Fruit fly (Drosophila melanogaster) whole organism, embryonic: ENCODE data around the gene CG4613.

Experiments used
- Bgb ChIP-seq: fragments of 200-800 bp; sonication (Bioruptor generic); IDR thresholded peaks from 2 replicates; pipeline ENCODE4 v1.3.6; 2022; ENCODE audit warnings: missing biosample characterization, missing genetic modification characterization; ENCODE audit not compliant: partially characterized antibody
- CG10147 ChIP-seq: fragments of 200-800 bp; sonication (Bioruptor generic); optimal IDR thresholded peaks from 2 replicates; lab custom pipeline; 2019; ENCODE audit warnings: missing biosample characterization, mild to moderate bottlenecking, missing genetic modification characterization, moderate library complexity
- CG10267 ChIP-seq: fragments of 200-800 bp; sonication (Bioruptor generic); optimal IDR thresholded peaks from 2 replicates; lab custom pipeline; 2018; ENCODE audit warnings: missing biosample characterization, mild to moderate bottlenecking, missing genetic modification characterization, moderate library complexity
- CG10431 ChIP-seq: fragments of 200-800 bp; sonication (Bioruptor generic); optimal IDR thresholded peaks from 3 replicates; lab custom pipeline; 2018; ENCODE audit warnings: missing biosample characterization, mild to moderate bottlenecking, missing genetic modification characterization
- CG11085 ChIP-seq: fragments of 200-800 bp; sonication (Bioruptor generic); IDR thresholded peaks from 2 replicates; pipeline ENCODE4 v1.3.6; 2022; ENCODE audit warnings: missing biosample characterization, missing genetic modification characterization
- CG12659 ChIP-seq: fragments of 200-800 bp; sonication (Bioruptor generic); optimal IDR thresholded peaks from 3 replicates; lab custom pipeline; 2017; ENCODE audit warnings: mild to moderate bottlenecking, missing biosample characterization, missing genetic modification reagents, missing genetic modification characterization
- CG13287 ChIP-seq: fragments of 200-800 bp; sonication (Bioruptor generic); IDR thresholded peaks from 2 replicates; pipeline ENCODE4 v1.3.6; 2022; ENCODE audit warnings: missing biosample characterization, missing genetic modification characterization; ENCODE audit not compliant: partially characterized antibody
- CG16813 ChIP-seq: fragments of 200-800 bp; sonication (Bioruptor generic); IDR thresholded peaks from 3 replicates; pipeline ENCODE4 v1.3.6; 2022; ENCODE audit warnings: missing biosample characterization, missing genetic modification characterization; ENCODE audit not compliant: partially characterized antibody
- CG17568 ChIP-seq: fragments of 200-800 bp; sonication (Bioruptor generic); optimal IDR thresholded peaks from 2 replicates; lab custom pipeline; 2018; ENCODE audit warnings: missing biosample characterization, mild to moderate bottlenecking, missing genetic modification characterization, moderate library complexity
- CG18262 ChIP-seq: fragments of 200-800 bp; optimal IDR thresholded peaks from 3 replicates; lab custom pipeline; 2019; ENCODE audit warnings: missing biosample characterization, mild to moderate bottlenecking, missing genetic modification characterization, moderate library complexity
- CG18476 ChIP-seq: fragments of 200-800 bp; sonication (Bioruptor generic); optimal IDR thresholded peaks from 2 replicates; lab custom pipeline; 2016; ENCODE audit warnings: missing biosample characterization, mild to moderate bottlenecking, missing genetic modification characterization
- CG2120 ChIP-seq: fragments of 200-800 bp; sonication (Bioruptor generic); optimal IDR thresholded peaks from 3 replicates; lab custom pipeline; 2016; ENCODE audit warnings: missing biosample characterization, missing genetic modification characterization
- CG2712 ChIP-seq: fragments of 200-800 bp; optimal IDR thresholded peaks from 3 replicates; lab custom pipeline; 2019; ENCODE audit warnings: missing biosample characterization, mild to moderate bottlenecking, missing genetic modification characterization, moderate library complexity
- CG31441 ChIP-seq: fragments of 200-800 bp; sonication (Bioruptor generic); IDR thresholded peaks from 2 replicates; pipeline ENCODE4 v1.3.6; 2022; ENCODE audit warnings: missing biosample characterization, missing genetic modification characterization
- CG34376 ChIP-seq: fragments of 200-800 bp; sonication (Bioruptor generic); optimal IDR thresholded peaks from 2 replicates; lab custom pipeline; 2018; ENCODE audit warnings: missing biosample characterization, mild to moderate bottlenecking, missing genetic modification characterization
- CG3995 ChIP-seq: fragments of 200-800 bp; sonication (Bioruptor generic); optimal IDR thresholded peaks from 3 replicates; lab custom pipeline; 2016; ENCODE audit warnings: missing biosample characterization, missing genetic modification characterization
- CG4282 ChIP-seq: fragments of 200-800 bp; sonication (Bioruptor generic); optimal IDR thresholded peaks from 2 replicates; lab custom pipeline; 2016; ENCODE audit warnings: missing biosample characterization, missing genetic modification characterization
- CG7839 ChIP-seq: fragments of 200-800 bp; sonication (Bioruptor generic); optimal IDR thresholded peaks from 3 replicates; lab custom pipeline; 2018; ENCODE audit warnings: missing biosample characterization, mild to moderate bottlenecking, missing genetic modification characterization, moderate library complexity
- CG8290 ChIP-seq, 3 experiments: fragments of 200-800 bp; sonication (Bioruptor generic); optimal IDR thresholded peaks; 2 replicates each; lab custom pipeline; 2016 to 2019; ENCODE audit warnings: missing biosample characterization in 3 of 3, missing genetic modification characterization in 3 of 3, mild to moderate bottlenecking in 2 of 3, moderate library complexity in 1 of 3
- Dek ChIP-seq: fragments of 200-800 bp; sonication (Bioruptor generic); optimal IDR thresholded peaks from 3 replicates; lab custom pipeline; 2019; ENCODE audit warnings: missing biosample characterization, mild to moderate bottlenecking, missing genetic modification characterization, moderate library complexity
- Dref ChIP-seq: fragments of 200-800 bp; sonication (Bioruptor generic); IDR thresholded peaks from 2 replicates; pipeline ENCODE4 v1.3.6; 2022; ENCODE audit warnings: missing biosample characterization, missing genetic modification characterization
- HmgZ ChIP-seq: fragments of 200-800 bp; sonication (Bioruptor generic); optimal IDR thresholded peaks from 2 replicates; lab custom pipeline; 2018; ENCODE audit warnings: missing biosample characterization, mild to moderate bottlenecking, missing genetic modification characterization
- Hmr ChIP-seq: fragments of 200-800 bp; sonication (Bioruptor generic); optimal IDR thresholded peaks from 3 replicates; lab custom pipeline; 2017; ENCODE audit warnings: mild to moderate bottlenecking, missing biosample characterization, missing genetic modification reagents, missing genetic modification characterization
- Lim3 ChIP-seq: fragments of 200-800 bp; sonication (Bioruptor generic); IDR thresholded peaks from 2 replicates; pipeline ENCODE4 v1.3.6; 2022; ENCODE audit warnings: missing biosample characterization, missing genetic modification characterization
- Med ChIP-seq: fragments of 200-800 bp; sonication (Bioruptor generic); peaks from one replicate; lab custom pipeline; 2016; ENCODE audit warnings: missing biosample characterization, missing genetic modification characterization, mild to moderate bottlenecking, inconsistent platforms, moderate library complexity
- NC2α ChIP-seq: fragments of 200-800 bp; sonication (Bioruptor generic); optimal IDR thresholded peaks from 2 replicates; lab custom pipeline; 2016; ENCODE audit warnings: missing biosample characterization, missing genetic modification characterization
- NC2β ChIP-seq: fragments of 200-800 bp; sonication (Bioruptor generic); optimal IDR thresholded peaks from 2 replicates; lab custom pipeline; 2016; ENCODE audit warnings: missing biosample characterization, missing genetic modification characterization
- Nf-YC ChIP-seq: fragments of 200-800 bp; optimal IDR thresholded peaks from 3 replicates; lab custom pipeline; 2019; ENCODE audit warnings: missing biosample characterization, mild to moderate bottlenecking, missing genetic modification characterization, moderate library complexity
- Opbp ChIP-seq: fragments of 200-800 bp; sonication (Bioruptor generic); IDR thresholded peaks from 3 replicates; pipeline ENCODE4 v1.3.6; 2022; ENCODE audit warnings: missing biosample characterization, missing genetic modification characterization; ENCODE audit not compliant: partially characterized antibody
- Scr ChIP-seq: fragments of 200-800 bp; sonication (Bioruptor generic); IDR thresholded peaks from 2 replicates; pipeline ENCODE4 v1.3.6; 2022; ENCODE audit warnings: missing biosample characterization, missing genetic modification characterization; ENCODE audit not compliant: partially characterized antibody
- ato ChIP-seq: fragments of 200-800 bp; sonication (Bioruptor generic); IDR thresholded peaks from 2 replicates; pipeline ENCODE4 v1.3.6; 2022; ENCODE audit warnings: missing biosample characterization, missing genetic modification characterization; ENCODE audit not compliant: partially characterized antibody
- da ChIP-seq: fragments of 200-800 bp; sonication (Bioruptor generic); optimal IDR thresholded peaks from 2 replicates; lab custom pipeline; 2016; ENCODE audit warnings: missing biosample characterization, missing genetic modification characterization
- gce ChIP-seq: fragments of 200-800 bp; sonication (Bioruptor generic); IDR thresholded peaks from 3 replicates; pipeline ENCODE4 v1.3.6; 2022; ENCODE audit warnings: missing biosample characterization, missing genetic modification characterization
- gcm ChIP-seq: fragments of 200-800 bp; sonication (Bioruptor generic); optimal IDR thresholded peaks from 2 replicates; lab custom pipeline; 2019; ENCODE audit warnings: missing biosample characterization, mild to moderate bottlenecking, missing genetic modification characterization, moderate library complexity
- gem ChIP-seq: fragments of 200-800 bp; sonication (Bioruptor generic); optimal IDR thresholded peaks from 2 replicates; lab custom pipeline; 2019; ENCODE audit warnings: missing biosample characterization, mild to moderate bottlenecking, missing genetic modification characterization, moderate library complexity
- jigr1 ChIP-seq: fragments of 200-800 bp; sonication (Bioruptor generic); IDR thresholded peaks from 3 replicates; pipeline ENCODE4 v1.3.6; 2022; ENCODE audit warnings: missing biosample characterization, missing genetic modification characterization
- lbe ChIP-seq: fragments of 200-800 bp; sonication (Bioruptor generic); optimal IDR thresholded peaks from 2 replicates; lab custom pipeline; 2016; ENCODE audit warnings: missing biosample characterization, mild to moderate bottlenecking, missing genetic modification characterization
- nerfin-2 ChIP-seq: fragments of 200-800 bp; sonication (Bioruptor generic); IDR thresholded peaks from 2 replicates; pipeline ENCODE4 v1.3.6; 2022; ENCODE audit warnings: missing biosample characterization, missing genetic modification characterization; ENCODE audit not compliant: partially characterized antibody
- schlank ChIP-seq: fragments of 200-800 bp; sonication (Bioruptor generic); optimal IDR thresholded peaks from 2 replicates; lab custom pipeline; 2018; ENCODE audit warnings: missing biosample characterization, mild to moderate bottlenecking, missing genetic modification characterization
- shn ChIP-seq: fragments of 200-800 bp; sonication (Bioruptor generic); optimal IDR thresholded peaks from 3 replicates; lab custom pipeline; 2016; ENCODE audit warnings: missing biosample characterization, missing genetic modification characterization
- sim ChIP-seq: fragments of 200-800 bp; sonication (Bioruptor generic); IDR thresholded peaks from 2 replicates; pipeline ENCODE4 v1.3.6; 2022; ENCODE audit warnings: missing biosample characterization, missing genetic modification characterization
- stwl ChIP-seq: fragments of 200-800 bp; sonication (Bioruptor generic); optimal IDR thresholded peaks from 3 replicates; lab custom pipeline; 2018; ENCODE audit warnings: missing biosample characterization, mild to moderate bottlenecking, missing genetic modification characterization, moderate library complexity
- toy ChIP-seq: fragments of 200-800 bp; sonication (Bioruptor generic); IDR thresholded peaks from 2 replicates; pipeline ENCODE4 v1.3.6; 2022; ENCODE audit warnings: missing biosample characterization, missing genetic modification characterization
- trem ChIP-seq: fragments of 200-800 bp; optimal IDR thresholded peaks from 3 replicates; lab custom pipeline; 2019; ENCODE audit warnings: missing biosample characterization, mild to moderate bottlenecking, missing genetic modification characterization, moderate library complexity
- unc-4 ChIP-seq: fragments of 200-800 bp; sonication (Bioruptor generic); IDR thresholded peaks from 2 replicates; pipeline ENCODE4 v1.3.6; 2022; ENCODE audit warnings: missing biosample characterization, missing genetic modification characterization; ENCODE audit not compliant: partially characterized antibody
- vnd ChIP-seq: fragments of 200-800 bp; sonication (Bioruptor generic); IDR thresholded peaks from 3 replicates; pipeline ENCODE4 v1.3.6; 2022; ENCODE audit warnings: missing biosample characterization, missing genetic modification characterization; ENCODE audit not compliant: partially characterized antibody

Gene CG4613

dm6 chr3L:14559659-14560058 is 38.2 kb upstream of the CG4613 start, which contains the start of gene CG34039 (continued):
- no peak for TF ChIP-seq shn
- TF ChIP-seq CG16813 (GFP tag; lab: Robert Waterston, UW) = peak; percentile 93
- TF ChIP-seq CG31441 (GFP tag; lab: Robert Waterston, UW) = 0 out of 2 replicates have a peak, but pooled peaks have one; percentile 21
- TF ChIP-seq stwl (tag; lab: Kevin White, UChicago) = peak; percentile 96
- peak; percentile 76 for TF ChIP-seq Med
- TF ChIP-seq CG17568 (GFP tag; lab: Kevin White, UChicago) = peak; percentile 9
- no peak for TF ChIP-seq CG34376 (GFP tag; lab: Kevin White, UChicago)
- peak; percentile 47 for TF ChIP-seq CG18262 (tag; lab: Kevin White, UChicago)
- TF ChIP-seq Dref (GFP tag; lab: Robert Waterston, UW) = peak; percentile 90
- no peak for TF ChIP-seq jigr1 (GFP tag; lab: Robert Waterston, UW)
- TF ChIP-seq CG7839 (tag; lab: Kevin White, UChicago) = peak; percentile 25
- TF ChIP-seq CG2120 = peak; percentile 26
- TF ChIP-seq gem (tag; lab: Kevin White, UChicago) = peak; percentile 41
- peak; percentile 91 for TF ChIP-seq CG3995 (GFP tag; lab: Kevin White, UChicago)
- TF ChIP-seq sim (GFP tag; lab: Robert Waterston, UW) = no peak
- TF ChIP-seq Opbp (GFP tag; lab: Robert Waterston, UW) = peak; percentile 82; the same call in 2 of the 3 replicates
- TF ChIP-seq CG4282 (GFP tag; lab: Kevin White, UChicago) = no peak
- TF ChIP-seq gcm (GFP tag; lab: Kevin White, UChicago) = peak; percentile 2
- TF ChIP-seq toy = no peak
- TF ChIP-seq trem = peak; percentile 89
- no peak for TF ChIP-seq CG10431 (GFP tag; lab: Kevin White, UChicago)
- TF ChIP-seq gce (GFP tag; lab: Robert Waterston, UW) = no peak
- TF ChIP-seq nerfin-2 = peak; percentile 94
- peak; percentile 98 for TF ChIP-seq CG13287 (GFP tag; lab: Robert Waterston, UW)
- no peak for TF ChIP-seq da
- no peak for TF ChIP-seq schlank (tag; lab: Kevin White, UChicago)
- peak; percentile 91 for TF ChIP-seq ato (GFP tag; lab: Robert Waterston, UW)
- peak; percentile 50 for TF ChIP-seq CG8290 (GFP tag; optimal IDR thresholded peaks at IDR 0.05; lab: Kevin White, UChicago)
- peak in 1 of 2 experiments; percentile 70 for TF ChIP-seq CG8290 (tag; optimal IDR thresholded peaks at IDR 0.05; lab: Kevin White, UChicago)
- peak; percentile 93 for TF ChIP-seq Bgb
- peak; percentile 39 for TF ChIP-seq HmgZ (tag; lab: Kevin White, UChicago)
- TF ChIP-seq CG11085 = no peak
- peak; percentile 93 for TF ChIP-seq Nf-YC (tag; lab: Kevin White, UChicago)
- peak; percentile 6 for TF ChIP-seq lbe (GFP tag; lab: Kevin White, UChicago)
- TF ChIP-seq NC2β = peak; percentile 25
- TF ChIP-seq Dek (tag; lab: Kevin White, UChicago) = peak; percentile 15
- peak; percentile 67 for TF ChIP-seq CG10267 (tag; lab: Kevin White, UChicago)
- TF ChIP-seq Lim3 = no peak
- TF ChIP-seq vnd (GFP tag; lab: Robert Waterston, UW) = peak; percentile 94
- peak; percentile 33 for TF ChIP-seq Hmr (GFP tag; lab: Kevin White, UChicago)
- peak; percentile 58 for TF ChIP-seq CG2712 (tag; lab: Kevin White, UChicago)
- no peak for TF ChIP-seq CG18476
- peak; percentile 94 for TF ChIP-seq Scr (GFP tag; lab: Robert Waterston, UW)
- TF ChIP-seq CG10147 (GFP tag; lab: Kevin White, UChicago) = peak; percentile 52
- no peak for TF ChIP-seq NC2α (GFP tag; lab: Kevin White, UChicago)
- TF ChIP-seq CG12659 = peak; percentile 75
- TF ChIP-seq unc-4 (GFP tag; lab: Robert Waterston, UW) = peak; percentile 97
